Fruit fly (Drosophila melanogaster): ENCODE results near the gene fw.

dm6 chrX:11992668-11993067 lies 11.0 kb downstream of the fw start, which contains the start of gene CG18130:
- no peak for TF ChIP-seq CG8478 (optimal IDR thresholded peaks at IDR 0.05)
- no peak for TF ChIP-seq usp (GFP tag; optimal IDR thresholded peaks at IDR 0.05)
- TF ChIP-seq psq (optimal IDR thresholded peaks at IDR 0.05) = no peak
- TF ChIP-seq EcR (GFP tag; optimal IDR thresholded peaks at IDR 0.05) = no peak
- no peak for TF ChIP-seq pan (optimal IDR thresholded peaks at IDR 0.05)
